Worm (Caenorhabditis elegans) whole organism, young adult: ENCODE results near the gene cyp-32B1.
A peak's percentile ranks its signal among the peaks of the same experiment; 100 is the strongest.

ENCODE experiments used
- C06A6.2 ChIP-seq: fragments of 200-800 bp; sonication (Bioruptor generic); conservative IDR thresholded peaks from 2 replicates; pipeline ENCODE4 v1.3.6; 2022; ENCODE audit warnings: missing genetic modification characterization, missing compliant biosample characterization
- F39B2.1 ChIP-seq: fragments of 200-800 bp; sonication (Bioruptor generic); IDR thresholded peaks from 2 replicates; pipeline ENCODE4 v1.3.6; 2022; ENCODE audit warnings: missing genetic modification reagents, missing genetic modification characterization, missing compliant biosample characterization
- Y79H2A.3 ChIP-seq: fragments of 200-800 bp; sonication (Bioruptor generic); conservative IDR thresholded peaks from 2 replicates; pipeline ENCODE4 v1.3.6; 2022; ENCODE audit warnings: missing genetic modification reagents, missing genetic modification characterization, missing compliant biosample characterization
- ama-1 ChIP-seq, 3 experiments: fragments of 150-350 bp in 1 of 3; sonication (generic microtip) in 2 of 3; optimal IDR thresholded peaks; 2 replicates each; lab custom pipeline; 2014 to 2018; ENCODE audit warnings: missing biosample characterization in 2 of 3, missing genetic modification characterization in 2 of 3, missing genetic modification reagents in 2 of 3
- ceh-100 ChIP-seq: fragments of 200-800 bp; sonication (Bioruptor generic); IDR thresholded peaks from 2 replicates; pipeline ENCODE4 v1.3.6; 2022; ENCODE audit warnings: missing genetic modification reagents, missing genetic modification characterization, missing compliant biosample characterization
- ceh-91 ChIP-seq: fragments of 200-800 bp; sonication (Bioruptor generic); IDR thresholded peaks from 2 replicates; pipeline ENCODE4 v1.3.6; 2022; ENCODE audit warnings: missing genetic modification reagents, missing genetic modification characterization, missing compliant biosample characterization
- hmg-1.2 ChIP-seq: fragments of 200-800 bp; sonication (Bioruptor generic); IDR thresholded peaks from 2 replicates; pipeline ENCODE4 v1.3.6; 2022; ENCODE audit warnings: missing genetic modification reagents, missing genetic modification characterization, missing compliant biosample characterization
- let-607 ChIP-seq, 2 experiments: fragments of 200-800 bp in 1 of 2; sonication (Bioruptor generic) in 1 of 2; sonication (generic microtip) in 1 of 2; optimal IDR thresholded peaks; 2 replicates each; lab custom pipeline; 2016 to 2018; ENCODE audit warnings: mild to moderate bottlenecking in 2 of 2, missing compliant biosample characterization in 2 of 2, missing genetic modification characterization in 2 of 2, moderate library complexity in 2 of 2, missing genotype in 1 of 2
- lir-1 ChIP-seq: fragments of 200-800 bp; sonication (Bioruptor generic); conservative IDR thresholded peaks from 2 replicates; pipeline ENCODE4 v1.3.6; 2022; ENCODE audit warnings: missing genetic modification reagents, missing genetic modification characterization, missing compliant biosample characterization
- nfya-1 ChIP-seq: sonication (generic microtip); optimal IDR thresholded peaks from 2 replicates; lab custom pipeline; 2017; ENCODE audit warnings: antibody characterized with exemption, missing compliant biosample characterization, missing genetic modification characterization, borderline replicate concordance; ENCODE audit not compliant: insufficient read depth
- pbrm-1 ChIP-seq: fragments of 200-800 bp; sonication (Bioruptor generic); IDR thresholded peaks from 2 replicates; pipeline ENCODE4 v1.3.6; 2022; ENCODE audit warnings: missing genetic modification reagents, missing genetic modification characterization, missing compliant biosample characterization
- snpc-4 ChIP-seq, 5 experiments: fragments of 150-350 bp in 1 of 5; sonication (generic microtip) in 4 of 5; optimal IDR thresholded peaks; 2 replicates each; lab custom pipeline; 2014 to 2018; ENCODE audit warnings: missing genetic modification characterization in 5 of 5, missing biosample characterization in 3 of 5, antibody characterized with exemption in 2 of 5, mild to moderate bottlenecking in 2 of 5, missing compliant biosample characterization in 2 of 5, missing genotype in 2 of 5, moderate library complexity in 2 of 5, missing genetic modification reagents in 1 of 5

- TF ChIP-seq ama-1 (optimal IDR thresholded peaks at IDR 0.05; lab: Kevin White, UChicago), result no peak
- no peak for TF ChIP-seq ama-1 (GFP tag; optimal IDR thresholded peaks at IDR 0.05; lab: Kevin White, UChicago)
- TF ChIP-seq lir-1 (GFP tag; lab: Robert Waterston, UW), result no peak
- TF ChIP-seq snpc-4 (GFP tag; optimal IDR thresholded peaks at IDR 0.05; lab: Kevin White, UChicago), result no peak
- TF ChIP-seq snpc-4 (tag; optimal IDR thresholded peaks at IDR 0.05; lab: Kevin White, UChicago), result peak in 2 of 4 experiments; percentile 81 to 90
- no peak for TF ChIP-seq ceh-91 (GFP tag; lab: Robert Waterston, UW)
- no peak for TF ChIP-seq C06A6.2 (GFP tag; lab: Robert Waterston, UW)
- TF ChIP-seq pbrm-1 (GFP tag; lab: Robert Waterston, UW), result no peak
- no peak for TF ChIP-seq F39B2.1 (GFP tag; lab: Robert Waterston, UW)
- no peak for TF ChIP-seq nfya-1 (tag; lab: Kevin White, UChicago)
- TF ChIP-seq Y79H2A.3, result no peak
- TF ChIP-seq let-607 (tag; optimal IDR thresholded peaks at IDR 0.05; lab: Kevin White, UChicago), result no peak
- TF ChIP-seq ceh-100, result no peak
- no peak for TF ChIP-seq hmg-1.2 (GFP tag; lab: Robert Waterston, UW)
These were observed 1.6 kb downstream of the cyp-32B1 start for ce11 chrV:2199594-2199993.
